Fruit fly (Drosophila melanogaster): ENCODE measurements around the gene Lip3.

Lip3 gene

DNA sequence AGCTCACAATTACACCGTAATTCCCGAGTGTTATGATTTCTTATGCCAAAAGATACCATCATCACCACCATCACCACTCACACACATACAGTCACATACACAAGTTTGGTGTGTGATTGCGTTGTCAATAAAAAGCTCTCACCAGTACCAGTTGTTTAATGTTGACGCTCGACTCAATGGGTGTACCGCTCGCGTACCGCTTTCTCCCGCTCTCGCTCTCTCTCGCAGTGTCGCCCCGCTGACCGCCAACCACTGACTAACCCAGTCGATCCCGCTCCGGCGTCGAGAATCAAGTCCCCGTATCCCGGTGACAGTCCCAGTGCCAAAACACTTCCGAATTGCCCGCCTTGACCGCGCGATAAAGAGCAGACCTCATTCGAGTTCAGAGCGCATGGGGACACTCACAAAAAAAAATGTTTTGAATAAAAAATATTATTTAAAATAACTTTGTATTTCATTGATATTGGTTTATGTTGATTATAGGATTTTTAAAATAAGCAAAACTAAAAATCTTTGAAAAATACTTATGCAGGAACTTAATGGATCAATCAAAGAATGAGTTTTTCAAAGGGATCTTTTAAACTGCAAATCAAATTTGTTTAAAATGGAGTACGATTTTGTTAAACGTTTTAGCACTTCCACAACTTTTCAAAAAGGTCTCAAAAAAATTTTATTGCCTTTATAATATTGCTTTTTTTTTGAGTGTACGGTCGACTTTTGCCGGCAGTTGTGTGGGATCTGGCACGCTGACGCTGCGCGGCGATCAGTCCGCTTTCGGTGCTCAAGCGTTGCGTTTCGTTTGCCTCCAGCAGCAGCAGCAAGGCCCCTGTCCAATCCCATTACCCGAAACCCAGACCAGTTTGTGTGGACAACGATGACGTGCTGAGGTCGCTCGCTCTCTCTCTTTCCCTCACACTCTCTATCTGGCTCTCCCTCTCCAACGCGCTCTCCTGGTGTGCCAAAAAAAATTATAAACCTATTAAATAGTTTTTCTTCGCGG, 7.2 kb downstream of the Lip3 start, which contains the start of gene Dic1 (continued):
- TF ChIP-seq Hr39 (GFP tag; optimal IDR thresholded peaks at IDR 0.05) (peak; percentile 96), ss (GFP tag; optimal IDR thresholded peaks at IDR 0.05) (peak; percentile 83 to 93), CG16779 (tag; optimal IDR thresholded peaks at IDR 0.05) (peak; percentile 93), spab (GFP tag; optimal IDR thresholded peaks at IDR 0.05) (peak; percentile 97), CG31627 (GFP tag; optimal IDR thresholded peaks at IDR 0.05) (peak; percentile 96), CG8319 (GFP tag; optimal IDR thresholded peaks at IDR 0.05) (peak; percentile 97), pdm3 (GFP tag; optimal IDR thresholded peaks at IDR 0.05) (peak; percentile 97), CG32006 (GFP tag; optimal IDR thresholded peaks at IDR 0.05) (peak; percentile 99), CG6163 (GFP tag; IDR thresholded peaks at IDR 0.05) (peak; percentile 92), Gug (GFP tag; IDR thresholded peaks at IDR 0.05) (peak; percentile 87), Lpt (GFP tag; optimal IDR thresholded peaks at IDR 0.05) (peak; percentile 98), salr (GFP tag; optimal IDR thresholded peaks at IDR 0.05) (peak; percentile 78 to 98), OdsH (GFP tag; optimal IDR thresholded peaks at IDR 0.05) (peak; percentile 98), CG1621 (tag; optimal IDR thresholded peaks at IDR 0.05) (peak; percentile 79), CG10631 (GFP tag; optimal IDR thresholded peaks at IDR 0.05) (peak; percentile 96), CG11294 (GFP tag; IDR thresholded peaks at IDR 0.05) (peak; percentile 85; the same call in 1 of the 2 replicates), achi (GFP tag; optimal IDR thresholded peaks at IDR 0.05) (peak; percentile 97), acj6 (GFP tag; optimal IDR thresholded peaks at IDR 0.05) (peak; percentile 98), CG7368 (GFP tag; optimal IDR thresholded peaks at IDR 0.05) (peak; percentile 92), CG11762 (GFP tag; optimal IDR thresholded peaks at IDR 0.05; ENCODE audit: insufficient read depth) (peak; percentile 98), net (GFP tag; optimal IDR thresholded peaks at IDR 0.05) (peak; percentile 97), CG15336 (GFP tag; IDR thresholded peaks at IDR 0.05) (peak; percentile 96), Smox (GFP tag; optimal IDR thresholded peaks at IDR 0.05) (peak; percentile 97), CG8632 (GFP tag; optimal IDR thresholded peaks at IDR 0.05) (peak; percentile 98), CG9139 (GFP tag; optimal IDR thresholded peaks at IDR 0.05) (peak; percentile 90), Hr38 (GFP tag; optimal IDR thresholded peaks at IDR 0.05) (peak; percentile 26), Sox15 (GFP tag; optimal IDR thresholded peaks at IDR 0.05) (peak; percentile 96), esn (GFP tag; optimal IDR thresholded peaks at IDR 0.05) (peak; percentile 99), CG8119 (GFP tag; IDR thresholded peaks at IDR 0.05) (peak; percentile 96), CG3919 (GFP tag; optimal IDR thresholded peaks at IDR 0.05) (peak; percentile 98), Blimp-1 (GFP tag; optimal IDR thresholded peaks at IDR 0.05) (peak; percentile 94), CG6808 (GFP tag; optimal IDR thresholded peaks at IDR 0.05) (peak; percentile 95)

dm6 chr3R:13363347-13363994, 8.2 kb downstream of the Lip3 start:
- TF ChIP-seq Ets96B (tag; optimal IDR thresholded peaks at IDR 0.05) (no peak), Smox (GFP tag; optimal IDR thresholded peaks at IDR 0.05) (no peak), CG7368 (GFP tag; optimal IDR thresholded peaks at IDR 0.05) (no peak), CG10631 (GFP tag; optimal IDR thresholded peaks at IDR 0.05) (no peak), cyc (GFP tag; optimal IDR thresholded peaks at IDR 0.05) (no peak), net (GFP tag; optimal IDR thresholded peaks at IDR 0.05) (no peak), Sox102F (GFP tag; optimal IDR thresholded peaks at IDR 0.05) (no peak), Sox14 (GFP tag; optimal IDR thresholded peaks at IDR 0.05) (no peak), CG34406 (GFP tag; optimal IDR thresholded peaks at IDR 0.05) (no peak), Hr39 (GFP tag; optimal IDR thresholded peaks at IDR 0.05) (no peak), CG11902 (GFP tag; optimal IDR thresholded peaks at IDR 0.05) (no peak), Lpt (GFP tag; optimal IDR thresholded peaks at IDR 0.05) (no peak), acj6 (GFP tag; optimal IDR thresholded peaks at IDR 0.05) (no peak), esn (GFP tag; optimal IDR thresholded peaks at IDR 0.05) (no peak), CG1621 (tag; optimal IDR thresholded peaks at IDR 0.05) (no peak), CG16779 (tag; optimal IDR thresholded peaks at IDR 0.05) (no peak)

Measured in whole organism, prepupa.